Worm (Caenorhabditis elegans) whole organism, midembryonic: ENCODE measurements around the gene txbp-3.

Source experiments
- cog-1 ChIP-seq: sonication (generic microtip); optimal IDR thresholded peaks from 2 replicates; lab custom pipeline; 2016; ENCODE audit warnings: missing genetic modification characterization, missing compliant biosample characterization
- flt-1 ChIP-seq: fragments of 200-800 bp; sonication (Bioruptor generic); IDR thresholded peaks from 2 replicates; pipeline ENCODE4 v1.3.6; 2022; ENCODE audit warnings: missing genetic modification characterization, missing compliant biosample characterization
- klf-2 ChIP-seq: fragments of 200-800 bp; sonication (Bioruptor generic); conservative IDR thresholded peaks from 2 replicates; pipeline ENCODE4 v1.3.6; 2022; ENCODE audit warnings: missing genetic modification reagents, missing genetic modification characterization, missing compliant biosample characterization
- med-1 ChIP-seq: sonication (generic microtip); optimal IDR thresholded peaks from 2 replicates; lab custom pipeline; 2017; ENCODE audit warnings: missing genetic modification characterization, mild to moderate bottlenecking, missing compliant biosample characterization, antibody characterized with exemption, missing genetic modification reagents; ENCODE audit not compliant: insufficient read depth
- ref-1 ChIP-seq: fragments of 200-800 bp; sonication (Bioruptor generic); conservative IDR thresholded peaks from 2 replicates; pipeline ENCODE4 v1.3.6; 2022; ENCODE audit warnings: missing genetic modification reagents, missing genetic modification characterization, missing compliant biosample characterization
- tab-1 ChIP-seq: fragments of 200-800 bp; sonication (Bioruptor generic); IDR thresholded peaks from 2 replicates; pipeline ENCODE4 v1.3.6; 2022; ENCODE audit warnings: missing genetic modification characterization, missing compliant biosample characterization
- ztf-23 ChIP-seq: fragments of 200-800 bp; sonication (Bioruptor generic); IDR thresholded peaks from 2 replicates; pipeline ENCODE4 v1.3.6; 2022; ENCODE audit warnings: missing genetic modification reagents, missing genetic modification characterization, missing compliant biosample characterization
- ztf-29 ChIP-seq: fragments of 200-800 bp; sonication (Bioruptor generic); IDR thresholded peaks from 2 replicates; pipeline ENCODE4 v1.3.6; 2022; ENCODE audit warnings: missing genetic modification reagents, missing genetic modification characterization, missing compliant biosample characterization

DNA sequence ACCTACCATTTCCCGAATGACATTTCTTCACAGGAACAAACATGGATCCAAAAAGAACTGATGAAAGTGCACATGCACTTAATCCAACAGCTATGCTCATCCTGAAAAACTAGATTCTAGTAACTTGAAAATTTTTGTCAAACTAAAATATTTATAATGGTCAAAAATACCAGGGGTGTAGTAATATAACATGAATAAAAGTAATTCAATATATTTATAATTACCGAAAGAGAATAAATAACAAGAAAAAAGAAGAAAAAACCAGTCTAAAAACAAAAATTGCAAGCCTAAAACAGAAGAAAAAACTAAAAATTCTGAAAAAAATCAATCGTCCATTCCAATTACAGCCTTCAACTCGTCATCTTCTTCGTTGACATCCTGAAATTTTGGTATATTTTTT, 42.6 kb downstream of the txbp-3 start, which contains the start of gene R144.6:
- TF ChIP-seq flt-1 (no peak), cog-1 (tag; lab: Kevin White, UChicago) (no peak), klf-2 (GFP tag; lab: Robert Waterston, UW) (no peak), ztf-23 (GFP tag; lab: Robert Waterston, UW) (no peak), ztf-29 (GFP tag; lab: Robert Waterston, UW) (no peak), tab-1 (GFP tag; lab: Robert Waterston, UW) (no peak), med-1 (no peak), ref-1 (no peak)
